Fruit fly (Drosophila melanogaster) whole organism, embryonic: ENCODE results near the gene ZnT35C.
A peak's percentile ranks its signal among the peaks of the same experiment; 100 is the strongest.

Source experiments
- Aef1 ChIP-seq: fragments of 200-800 bp; sonication (Bioruptor generic); IDR thresholded peaks from 3 replicates; pipeline ENCODE4 v1.3.6; 2022; ENCODE audit warnings: missing biosample characterization, missing genetic modification characterization
- CG1024 ChIP-seq: fragments of 200-800 bp; sonication (Bioruptor generic); IDR thresholded peaks from 2 replicates; pipeline ENCODE4 v1.3.6; 2022; ENCODE audit warnings: missing biosample characterization, missing genetic modification characterization
- CG10543 ChIP-seq: fragments of 200-800 bp; sonication (Bioruptor generic); optimal IDR thresholded peaks from 3 replicates; lab custom pipeline; 2017; ENCODE audit warnings: missing biosample characterization, mild to moderate bottlenecking, missing genetic modification characterization, moderate library complexity
- CG11398 ChIP-seq: fragments of 200-800 bp; sonication (Bioruptor generic); optimal IDR thresholded peaks from 2 replicates; lab custom pipeline; 2016; ENCODE audit warnings: missing biosample characterization, missing genetic modification characterization
- CG12104 ChIP-seq: fragments of 200-800 bp; sonication (Bioruptor generic); optimal IDR thresholded peaks from 3 replicates; lab custom pipeline; 2016; ENCODE audit warnings: missing biosample characterization, missing genetic modification characterization
- CG12236 ChIP-seq: fragments of 200-800 bp; sonication (Bioruptor generic); optimal IDR thresholded peaks from 2 replicates; lab custom pipeline; 2016; ENCODE audit warnings: missing biosample characterization, missing genetic modification characterization
- CG1233 ChIP-seq: fragments of 200-800 bp; sonication (Bioruptor generic); optimal IDR thresholded peaks from 4 replicates; lab custom pipeline; 2018; ENCODE audit warnings: missing biosample characterization, mild to moderate bottlenecking, missing genetic modification characterization
- CG12391 ChIP-seq: fragments of 200-800 bp; sonication (Bioruptor generic); optimal IDR thresholded peaks from 3 replicates; lab custom pipeline; 2018; ENCODE audit warnings: missing biosample characterization, mild to moderate bottlenecking, missing genetic modification characterization, moderate library complexity
- CG12659 ChIP-seq: fragments of 200-800 bp; sonication (Bioruptor generic); optimal IDR thresholded peaks from 3 replicates; lab custom pipeline; 2017; ENCODE audit warnings: mild to moderate bottlenecking, missing biosample characterization, missing genetic modification reagents, missing genetic modification characterization
- CG12744 ChIP-seq: fragments of 200-800 bp; sonication (Bioruptor generic); optimal IDR thresholded peaks from 2 replicates; lab custom pipeline; 2016; ENCODE audit warnings: missing biosample characterization, missing genetic modification characterization
- CG12942 ChIP-seq: fragments of 200-800 bp; sonication (Bioruptor generic); optimal IDR thresholded peaks from 3 replicates; lab custom pipeline; 2016; ENCODE audit warnings: missing biosample characterization, missing genetic modification characterization
- CG14050 ChIP-seq: fragments of 200-800 bp; sonication (Bioruptor generic); IDR thresholded peaks from 3 replicates; pipeline ENCODE4 v1.3.6; 2022; ENCODE audit warnings: missing biosample characterization, missing genetic modification characterization
- CG15269 ChIP-seq: fragments of 200-800 bp; sonication (Bioruptor generic); optimal IDR thresholded peaks from 2 replicates; lab custom pipeline; 2018; ENCODE audit warnings: missing biosample characterization, mild to moderate bottlenecking, missing genetic modification characterization, moderate library complexity
- CG1603 ChIP-seq: fragments of 200-800 bp; sonication (Bioruptor generic); optimal IDR thresholded peaks from 2 replicates; lab custom pipeline; 2019; ENCODE audit warnings: missing biosample characterization, mild to moderate bottlenecking, missing genetic modification characterization, moderate library complexity
- CG17385 ChIP-seq: fragments of 200-800 bp; sonication (Bioruptor generic); optimal IDR thresholded peaks from 3 replicates; lab custom pipeline; 2018; ENCODE audit warnings: missing biosample characterization, mild to moderate bottlenecking, missing genetic modification characterization
- CG17912 ChIP-seq: fragments of 200-800 bp; sonication (Bioruptor generic); optimal IDR thresholded peaks from 2 replicates; lab custom pipeline; 2018; ENCODE audit warnings: missing biosample characterization, mild to moderate bottlenecking, missing genetic modification characterization
- CG30403 ChIP-seq: fragments of 200-800 bp; sonication (Bioruptor generic); optimal IDR thresholded peaks from 3 replicates; lab custom pipeline; 2016; ENCODE audit warnings: missing biosample characterization, missing genetic modification characterization
- CG4424 ChIP-seq: fragments of 200-800 bp; sonication (Bioruptor generic); optimal IDR thresholded peaks from 3 replicates; lab custom pipeline; 2016; ENCODE audit warnings: missing biosample characterization, missing genetic modification characterization
- CG4730 ChIP-seq: fragments of 200-800 bp; sonication (Bioruptor generic); IDR thresholded peaks from 2 replicates; pipeline ENCODE4 v1.3.6; 2022; ENCODE audit warnings: missing biosample characterization, missing genetic modification characterization
- CG4820 ChIP-seq: fragments of 200-800 bp; sonication (Bioruptor generic); optimal IDR thresholded peaks from 3 replicates; lab custom pipeline; 2016; ENCODE audit warnings: missing biosample characterization, missing genetic modification characterization
- CG4854 ChIP-seq: fragments of 200-800 bp; sonication (Bioruptor generic); optimal IDR thresholded peaks from 2 replicates; lab custom pipeline; 2016; ENCODE audit warnings: missing biosample characterization, missing genetic modification characterization, inconsistent platforms
- CG7271 ChIP-seq: fragments of 200-800 bp; sonication (Bioruptor generic); optimal IDR thresholded peaks from 2 replicates; lab custom pipeline; 2018; ENCODE audit warnings: missing biosample characterization, mild to moderate bottlenecking, missing genetic modification characterization, moderate library complexity
- CG7357 ChIP-seq: fragments of 200-800 bp; sonication (Bioruptor generic); IDR thresholded peaks from 3 replicates; pipeline ENCODE4 v1.3.6; 2022; ENCODE audit warnings: missing biosample characterization, missing genetic modification characterization
- CG7928 ChIP-seq: fragments of 200-800 bp; sonication (Bioruptor generic); optimal IDR thresholded peaks from 2 replicates; lab custom pipeline; 2017; ENCODE audit warnings: missing biosample characterization, mild to moderate bottlenecking, missing genetic modification characterization
- CG9876 ChIP-seq: fragments of 200-800 bp; sonication (Bioruptor generic); optimal IDR thresholded peaks from 2 replicates; lab custom pipeline; 2016; ENCODE audit warnings: missing biosample characterization, missing genetic modification characterization
- CTCF ChIP-seq: fragments of 200-800 bp; sonication (Bioruptor generic); optimal IDR thresholded peaks from 2 replicates; lab custom pipeline; 2017; ENCODE audit warnings: missing biosample characterization, mild to moderate bottlenecking, missing genetic modification characterization, moderate library complexity
- Drgx ChIP-seq: fragments of 200-800 bp; sonication (Bioruptor generic); IDR thresholded peaks from 2 replicates; pipeline ENCODE4 v1.3.6; 2022; ENCODE audit warnings: missing biosample characterization, missing genetic modification characterization
- Fer1 ChIP-seq: fragments of 200-800 bp; sonication (Bioruptor generic); optimal IDR thresholded peaks from 2 replicates; lab custom pipeline; 2017; ENCODE audit warnings: missing biosample characterization, mild to moderate bottlenecking, missing genetic modification characterization
- MESR4 ChIP-seq: fragments of 200-800 bp; sonication (Bioruptor generic); optimal IDR thresholded peaks from 2 replicates; lab custom pipeline; 2018; ENCODE audit warnings: missing biosample characterization, mild to moderate bottlenecking, missing genetic modification characterization, moderate library complexity
- Med ChIP-seq: fragments of 200-800 bp; sonication (Bioruptor generic); peaks from one replicate; lab custom pipeline; 2016; ENCODE audit warnings: missing biosample characterization, missing genetic modification characterization, mild to moderate bottlenecking, inconsistent platforms, moderate library complexity
- Opbp ChIP-seq: fragments of 200-800 bp; sonication (Bioruptor generic); IDR thresholded peaks from 3 replicates; pipeline ENCODE4 v1.3.6; 2022; ENCODE audit warnings: missing biosample characterization, missing genetic modification characterization; ENCODE audit not compliant: partially characterized antibody
- Rx ChIP-seq: fragments of 200-800 bp; sonication (Bioruptor generic); IDR thresholded peaks from 2 replicates; pipeline ENCODE4 v1.3.6; 2022; ENCODE audit warnings: missing biosample characterization, missing genetic modification characterization
- Six4 ChIP-seq: fragments of 200-800 bp; sonication (Bioruptor generic); optimal IDR thresholded peaks from 2 replicates; lab custom pipeline; 2016; ENCODE audit warnings: missing biosample characterization, missing genetic modification characterization
- Sox102F ChIP-seq: fragments of 200-800 bp; sonication (Bioruptor generic); optimal IDR thresholded peaks from 2 replicates; lab custom pipeline; 2018; ENCODE audit warnings: missing biosample characterization, mild to moderate bottlenecking, missing genetic modification characterization, moderate library complexity
- Vsx1 ChIP-seq: fragments of 200-800 bp; sonication (Bioruptor generic); optimal IDR thresholded peaks from 2 replicates; lab custom pipeline; 2017; ENCODE audit warnings: missing biosample characterization, mild to moderate bottlenecking, missing genetic modification characterization, missing genetic modification reagents
- cato ChIP-seq: fragments of 200-800 bp; sonication (Bioruptor generic); optimal IDR thresholded peaks from 2 replicates; lab custom pipeline; 2016; ENCODE audit warnings: missing biosample characterization, missing genetic modification characterization, borderline replicate concordance
- chinmo ChIP-seq: fragments of 200-800 bp; sonication (Bioruptor generic); IDR thresholded peaks from 4 replicates; pipeline ENCODE4 v1.3.6; 2022; ENCODE audit warnings: missing biosample characterization, missing genetic modification characterization; ENCODE audit not compliant: partially characterized antibody
- ci ChIP-seq: fragments of 200-800 bp; sonication (Bioruptor generic); IDR thresholded peaks from 3 replicates; pipeline ENCODE4 v1.3.6; 2022; ENCODE audit warnings: missing biosample characterization, missing genetic modification characterization
- crol ChIP-seq: fragments of 200-800 bp; sonication (Bioruptor generic); IDR thresholded peaks from 2 replicates; pipeline ENCODE4 v1.3.6; 2022; ENCODE audit warnings: missing biosample characterization, missing genetic modification characterization
- ftz-f1 ChIP-seq: fragments of 200-800 bp; sonication (Bioruptor generic); optimal IDR thresholded peaks from 2 replicates; lab custom pipeline; 2016; ENCODE audit warnings: missing biosample characterization, missing genetic modification characterization
- lmd ChIP-seq: fragments of 200-800 bp; sonication (Bioruptor generic); IDR thresholded peaks from 2 replicates; pipeline ENCODE4 v1.3.6; 2022; ENCODE audit warnings: missing biosample characterization, missing genetic modification characterization
- lov ChIP-seq, 2 experiments: fragments of 200-800 bp in 1 of 2; fragments of >200 bp in 1 of 2; sonication (Bioruptor generic) in 1 of 2; IDR thresholded peaks in 1 of 2; optimal IDR thresholded peaks in 1 of 2; 2 replicates in 1 of 2; 3 replicates in 1 of 2; pipeline versions ENCODE4 v1.3.6 to Lab custom; 2017 to 2022; ENCODE audit warnings: missing biosample characterization in 1 of 2, missing genetic modification characterization in 1 of 2
- peb ChIP-seq: fragments of 200-800 bp; sonication (Bioruptor generic); IDR thresholded peaks from 2 replicates; pipeline ENCODE4 v1.3.6; 2022; ENCODE audit warnings: missing biosample characterization, missing genetic modification characterization
- pnt ChIP-seq: fragments of 200-800 bp; sonication (Bioruptor generic); optimal IDR thresholded peaks from 3 replicates; lab custom pipeline; 2016; ENCODE audit warnings: missing biosample characterization, missing genetic modification characterization
- pzg ChIP-seq: fragments of 200-800 bp; sonication (Bioruptor generic); optimal IDR thresholded peaks from 3 replicates; lab custom pipeline; 2018; ENCODE audit warnings: missing biosample characterization, mild to moderate bottlenecking, missing genetic modification characterization, moderate library complexity
- sd ChIP-seq: fragments of 200-800 bp; sonication (Bioruptor generic); optimal IDR thresholded peaks from 3 replicates; lab custom pipeline; 2018; ENCODE audit warnings: missing biosample characterization, mild to moderate bottlenecking, missing genetic modification characterization, moderate library complexity
- seq ChIP-seq: fragments of 200-800 bp; sonication (Bioruptor generic); IDR thresholded peaks from 2 replicates; pipeline ENCODE4 v1.3.6; 2022; ENCODE audit warnings: missing biosample characterization, missing genetic modification characterization
- sisA ChIP-seq: fragments of 200-800 bp; sonication (Bioruptor generic); IDR thresholded peaks from 2 replicates; pipeline ENCODE4 v1.3.6; 2022; ENCODE audit warnings: missing biosample characterization, missing genetic modification characterization
- tx ChIP-seq: fragments of 200-800 bp; sonication (Bioruptor generic); optimal IDR thresholded peaks from 2 replicates; lab custom pipeline; 2016; ENCODE audit warnings: missing biosample characterization, missing genetic modification characterization
- zfh1 ChIP-seq: fragments of 200-800 bp; sonication (Bioruptor generic); IDR thresholded peaks from 3 replicates; pipeline ENCODE4 v1.3.6; 2022; ENCODE audit warnings: missing biosample characterization, missing genetic modification characterization

ZnT35C gene

dm6 chr2L:15248163-15249005, 870 bp upstream of the ZnT35C start, which contains the start of gene dao (continued):
- TF ChIP-seq CG12744 (GFP tag; lab: Kevin White, UChicago) (peak; percentile 37), pnt (GFP tag; lab: Kevin White, UChicago) (no peak), Vsx1 (GFP tag; lab: Kevin White, UChicago) (no peak), Drgx (GFP tag; lab: Robert Waterston, UW) (no peak), Med (GFP tag; lab: Kevin White, UChicago) (no peak), CG14050 (no peak), zfh1 (GFP tag; lab: Robert Waterston, UW) (peak; percentile 55), Six4 (GFP tag; lab: Kevin White, UChicago) (peak; percentile 8), CG10543 (GFP tag; lab: Kevin White, UChicago) (no peak), lmd (GFP tag; lab: Robert Waterston, UW) (peak; percentile 34; the same call in 1 of the 2 replicates), CG4730 (GFP tag; lab: Robert Waterston, UW) (no peak; the same call in 1 of the 2 replicates), CG12942 (GFP tag; lab: Kevin White, UChicago) (peak; percentile 38), CG12104 (GFP tag; lab: Kevin White, UChicago) (peak; percentile 16), CG7928 (GFP tag; lab: Kevin White, UChicago) (peak; percentile 80), chinmo (GFP tag; lab: Robert Waterston, UW) (no peak), cato (GFP tag; lab: Kevin White, UChicago) (peak; percentile 34), tx (GFP tag; lab: Kevin White, UChicago) (no peak), Rx (0 out of 2 replicates have a peak, but pooled peaks have one; percentile 29), ftz-f1 (GFP tag; lab: Kevin White, UChicago) (no peak), pzg (GFP tag; lab: Kevin White, UChicago) (peak; percentile 31), Fer1 (no peak), CG1603 (tag; lab: Kevin White, UChicago) (peak; percentile 23), ci (GFP tag; lab: Robert Waterston, UW) (no peak), CG12659 (GFP tag; lab: Kevin White, UChicago) (peak; percentile 51), sisA (GFP tag; lab: Robert Waterston, UW) (peak; percentile 47), CG4854 (GFP tag; lab: Kevin White, UChicago) (no peak), CTCF (GFP tag; lab: Kevin White, UChicago) (peak; percentile 26), lov (optimal IDR thresholded peaks at IDR 0.05; lab: Kevin White, UChicago) (no peak), lov (GFP tag; IDR thresholded peaks at IDR 0.05; lab: Robert Waterston, UW) (no peak), CG1024 (GFP tag; lab: Robert Waterston, UW) (no peak), CG4820 (GFP tag; lab: Kevin White, UChicago) (peak; percentile 37), CG30403 (GFP tag; lab: Kevin White, UChicago) (peak; percentile 77), Aef1 (GFP tag; lab: Robert Waterston, UW) (peak; percentile 65), sd (no peak), CG4424 (GFP tag; lab: Kevin White, UChicago) (peak; percentile 49), CG9876 (no peak), seq (no peak), CG15269 (tag; lab: Kevin White, UChicago) (peak; percentile 43), CG1233 (GFP tag; lab: Kevin White, UChicago) (no peak), CG12391 (tag; lab: Kevin White, UChicago) (peak; percentile 73), CG7271 (tag; lab: Kevin White, UChicago) (no peak), CG17385 (GFP tag; lab: Kevin White, UChicago) (no peak), CG7357 (GFP tag; lab: Robert Waterston, UW) (no peak), peb (GFP tag; lab: Robert Waterston, UW) (no peak), Sox102F (GFP tag; lab: Kevin White, UChicago) (peak; percentile 54), CG11398 (GFP tag; lab: Kevin White, UChicago) (no peak), crol (GFP tag; lab: Robert Waterston, UW) (no peak), MESR4 (GFP tag; lab: Kevin White, UChicago) (no peak), Opbp (GFP tag; lab: Robert Waterston, UW) (peak; percentile 85), CG12236 (GFP tag; lab: Kevin White, UChicago) (no peak), CG17912 (GFP tag; lab: Kevin White, UChicago) (no peak)
